Worm (Caenorhabditis elegans) whole organism, L1 larva: ENCODE measurements around the gene str-188.

Experiments used
- alr-1 ChIP-seq: fragments of 200-800 bp; sonication (Bioruptor generic); optimal IDR thresholded peaks from 2 replicates; lab custom pipeline; 2018; ENCODE audit warnings: borderline replicate concordance, mild to moderate bottlenecking, missing genetic modification characterization, missing compliant biosample characterization
- ces-1 ChIP-seq: fragments of 150-350 bp; optimal IDR thresholded peaks from 2 replicates; lab custom pipeline; 2014; ENCODE audit warnings: missing biosample characterization, missing genetic modification reagents, missing genetic modification characterization
- fos-1 ChIP-seq: fragments of 150-350 bp; optimal IDR thresholded peaks from 2 replicates; lab custom pipeline; 2014; ENCODE audit warnings: missing biosample characterization, missing genetic modification characterization
- lin-35 ChIP-seq, 2 experiments: fragments of 150-350 bp; optimal IDR thresholded peaks; 2 replicates each; lab custom pipeline; 2014; ENCODE audit warnings: missing biosample characterization in 2 of 2, missing genetic modification characterization in 2 of 2, missing genetic modification reagents in 2 of 2
- tlp-1 ChIP-seq: fragments of 150-350 bp; optimal IDR thresholded peaks from 2 replicates; lab custom pipeline; 2014; ENCODE audit warnings: missing biosample characterization, missing genetic modification characterization

DNA sequence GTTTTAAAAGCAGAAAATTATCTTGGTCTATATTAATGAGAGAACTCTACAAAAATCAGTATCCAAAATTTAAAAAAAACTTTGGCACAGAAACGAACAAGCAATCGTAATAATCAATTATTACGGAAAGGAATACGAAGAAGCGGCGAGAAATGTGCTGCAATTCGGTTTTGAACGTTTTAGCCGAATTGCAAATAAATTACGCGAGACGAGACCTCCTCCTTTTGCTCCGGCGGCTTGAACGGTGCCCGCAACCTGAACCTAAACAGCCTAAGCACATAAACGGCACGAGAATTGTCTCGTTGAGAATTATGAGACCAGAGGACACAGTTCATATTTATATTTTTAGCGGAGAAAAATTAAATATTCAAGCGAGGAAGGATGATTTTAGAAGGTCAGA lies 27.1 kb upstream of the str-188 start:
- TF ChIP-seq fos-1 (tag; lab: Kevin White, UChicago) (no peak), tlp-1 (tag; lab: Kevin White, UChicago) (no peak), alr-1 (tag; lab: Kevin White, UChicago) (no peak), ces-1 (no peak), lin-35 (GFP tag; optimal IDR thresholded peaks at IDR 0.05; lab: Kevin White, UChicago) (no peak)
